Worm (Caenorhabditis elegans) whole organism, young adult: Measurements from ENCODE around the gene Y66D12A.8.

Source experiments
- F33H1.4 ChIP-seq: fragments of 200-800 bp; sonication (Bioruptor generic); IDR thresholded peaks from 2 replicates; pipeline ENCODE4 v1.3.6; 2022; ENCODE audit warnings: missing genetic modification reagents, missing genetic modification characterization, missing compliant biosample characterization
- F55B11.4 ChIP-seq: sonication (generic microtip); optimal IDR thresholded peaks from 2 replicates; lab custom pipeline; 2016; ENCODE audit warnings: missing compliant biosample characterization, missing genetic modification characterization, borderline replicate concordance; ENCODE audit not compliant: insufficient read depth
- F57A8.1 ChIP-seq: fragments of 200-800 bp; sonication (Bioruptor generic); optimal IDR thresholded peaks from 2 replicates; lab custom pipeline; 2018; ENCODE audit warnings: mild to moderate bottlenecking, missing genetic modification characterization, moderate library complexity, missing compliant biosample characterization
- F57C9.4 ChIP-seq: sonication (generic microtip); optimal IDR thresholded peaks from 2 replicates; lab custom pipeline; 2017; ENCODE audit warnings: mild to moderate bottlenecking, missing genetic modification characterization, missing compliant biosample characterization
- T07F8.4 ChIP-seq: sonication (generic microtip); optimal IDR thresholded peaks from 2 replicates; lab custom pipeline; 2016; ENCODE audit warnings: mild to moderate bottlenecking, missing genetic modification characterization, moderate library complexity, missing compliant biosample characterization
- T26A5.8 ChIP-seq: sonication (generic microtip); optimal IDR thresholded peaks from 2 replicates; lab custom pipeline; 2016; ENCODE audit warnings: missing genetic modification characterization, missing compliant biosample characterization
- ZK185.1 ChIP-seq: sonication (generic microtip); optimal IDR thresholded peaks from 2 replicates; lab custom pipeline; 2016; ENCODE audit warnings: mild to moderate bottlenecking, missing genetic modification characterization, missing compliant biosample characterization; ENCODE audit not compliant: poor library complexity, severe bottlenecking
- athp-1 ChIP-seq: sonication (generic microtip); optimal IDR thresholded peaks from 2 replicates; lab custom pipeline; 2017; ENCODE audit warnings: mild to moderate bottlenecking, missing genetic modification characterization, missing compliant biosample characterization
- bed-1 ChIP-seq: fragments of 200-800 bp; sonication (Bioruptor generic); IDR thresholded peaks from 2 replicates; pipeline ENCODE4 v1.3.6; 2022; ENCODE audit warnings: missing genetic modification reagents, missing genetic modification characterization, missing compliant biosample characterization
- bed-2 ChIP-seq: fragments of 200-800 bp; sonication (Bioruptor generic); IDR thresholded peaks from 2 replicates; pipeline ENCODE4 v1.3.6; 2022; ENCODE audit warnings: missing genetic modification reagents, missing genetic modification characterization, missing compliant biosample characterization
- cebp-2 ChIP-seq: fragments of 200-800 bp; sonication (Bioruptor generic); IDR thresholded peaks from 2 replicates; pipeline ENCODE4 v1.3.6; 2022; ENCODE audit warnings: missing genetic modification characterization, missing compliant biosample characterization
- ceh-100 ChIP-seq: fragments of 200-800 bp; sonication (Bioruptor generic); IDR thresholded peaks from 2 replicates; pipeline ENCODE4 v1.3.6; 2022; ENCODE audit warnings: missing genetic modification reagents, missing genetic modification characterization, missing compliant biosample characterization
- ceh-40 ChIP-seq: fragments of 200-800 bp; sonication (Bioruptor generic); IDR thresholded peaks from 2 replicates; pipeline ENCODE4 v1.3.6; 2022; ENCODE audit warnings: missing genetic modification characterization, missing compliant biosample characterization
- ceh-91 ChIP-seq: fragments of 200-800 bp; sonication (Bioruptor generic); IDR thresholded peaks from 2 replicates; pipeline ENCODE4 v1.3.6; 2022; ENCODE audit warnings: missing genetic modification reagents, missing genetic modification characterization, missing compliant biosample characterization
- dpl-1 ChIP-seq: fragments of 150-350 bp; optimal IDR thresholded peaks from 2 replicates; lab custom pipeline; 2014; ENCODE audit warnings: missing biosample characterization, missing genetic modification reagents, missing genetic modification characterization
- egl-44 ChIP-seq: fragments of 200-800 bp; sonication (Bioruptor generic); IDR thresholded peaks from 2 replicates; pipeline ENCODE4 v1.3.6; 2022; ENCODE audit warnings: missing genetic modification reagents, missing genetic modification characterization, missing compliant biosample characterization
- egrh-3 ChIP-seq: fragments of 200-800 bp; sonication (Bioruptor generic); IDR thresholded peaks from 2 replicates; pipeline ENCODE4 v1.3.6; 2022; ENCODE audit warnings: missing genetic modification reagents, missing genetic modification characterization, missing compliant biosample characterization
- ekl-4 ChIP-seq: fragments of 200-800 bp; sonication (Bioruptor generic); IDR thresholded peaks from 2 replicates; pipeline ENCODE4 v1.3.6; 2022; ENCODE audit warnings: missing genetic modification reagents, missing genetic modification characterization, missing compliant biosample characterization
- lag-1 ChIP-seq: fragments of 200-800 bp; sonication (Bioruptor generic); IDR thresholded peaks from 2 replicates; pipeline ENCODE4 v1.3.6; 2022; ENCODE audit warnings: missing genetic modification reagents, missing genetic modification characterization, missing compliant biosample characterization
- lin-40 ChIP-seq: sonication (generic microtip); optimal IDR thresholded peaks from 2 replicates; lab custom pipeline; 2016; ENCODE audit warnings: missing genetic modification characterization, mild to moderate bottlenecking, missing compliant biosample characterization, missing genotype, missing genetic modification reagents
- lir-1 ChIP-seq: fragments of 200-800 bp; sonication (Bioruptor generic); conservative IDR thresholded peaks from 2 replicates; pipeline ENCODE4 v1.3.6; 2022; ENCODE audit warnings: missing genetic modification reagents, missing genetic modification characterization, missing compliant biosample characterization
- lsl-1 ChIP-seq: fragments of 200-800 bp; sonication (Bioruptor generic); optimal IDR thresholded peaks from 2 replicates; lab custom pipeline; 2018; ENCODE audit warnings: mild to moderate bottlenecking, missing genetic modification characterization, moderate library complexity, missing compliant biosample characterization
- madf-10 ChIP-seq: sonication (generic microtip); optimal IDR thresholded peaks from 2 replicates; lab custom pipeline; 2016; ENCODE audit warnings: mild to moderate bottlenecking, missing genetic modification characterization, missing compliant biosample characterization
- madf-6 ChIP-seq: fragments of 200-800 bp; sonication (Bioruptor generic); IDR thresholded peaks from 2 replicates; pipeline ENCODE4 v1.3.6; 2022; ENCODE audit warnings: missing genetic modification reagents, missing genetic modification characterization, missing compliant biosample characterization
- nfya-2 ChIP-seq: fragments of 200-800 bp; sonication (Bioruptor generic); IDR thresholded peaks from 2 replicates; pipeline ENCODE4 v1.3.6; 2022; ENCODE audit warnings: missing genetic modification reagents, missing genetic modification characterization, missing compliant biosample characterization
- nhr-80 ChIP-seq: sonication (generic microtip); optimal IDR thresholded peaks from 2 replicates; lab custom pipeline; 2016; ENCODE audit warnings: missing genetic modification characterization, missing compliant biosample characterization
- repo-1 ChIP-seq: sonication (generic microtip); optimal IDR thresholded peaks from 2 replicates; lab custom pipeline; 2017; ENCODE audit warnings: mild to moderate bottlenecking, missing genetic modification characterization, missing compliant biosample characterization
- rpc-1 ChIP-seq, 2 experiments: fragments of 150-350 bp in 1 of 2; sonication (generic microtip) in 1 of 2; optimal IDR thresholded peaks; 2 replicates each; lab custom pipeline; 2014 to 2018; ENCODE audit warnings: missing biosample characterization in 1 of 2, missing genetic modification characterization in 1 of 2, missing genetic modification reagents in 1 of 2, missing genotype in 1 of 2
- sdz-38 ChIP-seq: sonication (generic microtip); optimal IDR thresholded peaks from 2 replicates; lab custom pipeline; 2016; ENCODE audit warnings: missing genotype, missing genetic modification characterization, missing compliant biosample characterization
- sea-2 ChIP-seq: fragments of 200-800 bp; sonication (Bioruptor generic); IDR thresholded peaks from 2 replicates; pipeline ENCODE4 v1.3.6; 2022; ENCODE audit warnings: missing genetic modification characterization, missing compliant biosample characterization
- snpc-4 ChIP-seq, 5 experiments: fragments of 150-350 bp in 1 of 5; sonication (generic microtip) in 4 of 5; optimal IDR thresholded peaks; 2 replicates each; lab custom pipeline; 2014 to 2018; ENCODE audit warnings: missing genetic modification characterization in 5 of 5, missing biosample characterization in 3 of 5, antibody characterized with exemption in 2 of 5, mild to moderate bottlenecking in 2 of 5, missing compliant biosample characterization in 2 of 5, missing genotype in 2 of 5, moderate library complexity in 2 of 5, missing genetic modification reagents in 1 of 5
- somi-1 ChIP-seq: fragments of 200-800 bp; sonication (Bioruptor generic); optimal IDR thresholded peaks from 2 replicates; lab custom pipeline; 2018; ENCODE audit warnings: mild to moderate bottlenecking, missing genetic modification characterization, missing compliant biosample characterization
- xnd-1 ChIP-seq: sonication (generic microtip); optimal IDR thresholded peaks from 2 replicates; lab custom pipeline; 2016; ENCODE audit warnings: missing genotype, missing genetic modification reagents, missing genetic modification characterization, missing compliant biosample characterization
- zfh-2 ChIP-seq: fragments of 200-800 bp; sonication (Bioruptor generic); conservative IDR thresholded peaks from 2 replicates; pipeline ENCODE4 v1.3.6; 2022; ENCODE audit warnings: missing genetic modification reagents, missing genetic modification characterization, missing compliant biosample characterization
- ztf-26 ChIP-seq: sonication (generic microtip); optimal IDR thresholded peaks from 2 replicates; lab custom pipeline; 2017; ENCODE audit warnings: missing genetic modification characterization, missing compliant biosample characterization
- ztf-28 ChIP-seq: fragments of 200-800 bp; sonication (Bioruptor generic); IDR thresholded peaks from 2 replicates; pipeline ENCODE4 v1.3.6; 2022; ENCODE audit warnings: missing genetic modification reagents, missing genetic modification characterization, missing compliant biosample characterization

The Y66D12A.8 gene

ce11 chrIII:11534624-11535079 is 39.4 kb upstream of the Y66D12A.8 start, which contains the start of gene nrps-1 (continued):
- no peak for TF ChIP-seq ZK185.1 (tag; lab: Kevin White, UChicago)
- no peak for TF ChIP-seq snpc-4 (GFP tag; optimal IDR thresholded peaks at IDR 0.05; lab: Kevin White, UChicago)
- no peak for TF ChIP-seq snpc-4 (tag; optimal IDR thresholded peaks at IDR 0.05; lab: Kevin White, UChicago)
- no peak for TF ChIP-seq repo-1 (tag; lab: Kevin White, UChicago)
- TF ChIP-seq sea-2 (GFP tag; lab: Robert Waterston, UW) = no peak
- no peak for TF ChIP-seq athp-1 (tag; lab: Kevin White, UChicago)
- TF ChIP-seq nfya-2 (GFP tag; lab: Robert Waterston, UW) = no peak
- no peak for TF ChIP-seq ceh-40 (GFP tag; lab: Robert Waterston, UW)
- TF ChIP-seq ztf-26 = no peak
- no peak for TF ChIP-seq dpl-1 (GFP tag; lab: Kevin White, UChicago)
- TF ChIP-seq egl-44 = no peak
- TF ChIP-seq ceh-91 (GFP tag; lab: Robert Waterston, UW) = 0 out of 2 replicates have a peak, but pooled peaks have one; percentile 15
- peak; percentile 74 for TF ChIP-seq F33H1.4 (GFP tag; lab: Robert Waterston, UW)
- TF ChIP-seq nhr-80 (tag; lab: Kevin White, UChicago) = no peak
- no peak for TF ChIP-seq ekl-4 (GFP tag; lab: Robert Waterston, UW)
- TF ChIP-seq F55B11.4 (tag; lab: Kevin White, UChicago) = no peak
- TF ChIP-seq lir-1 (GFP tag; lab: Robert Waterston, UW) = no peak
- peak; percentile 41; the same call in 1 of the 2 replicates for TF ChIP-seq madf-6 (GFP tag; lab: Robert Waterston, UW)
- peak; percentile 53 for TF ChIP-seq xnd-1 (tag; lab: Kevin White, UChicago)
- no peak for TF ChIP-seq cebp-2 (GFP tag; lab: Robert Waterston, UW)
- no peak for TF ChIP-seq rpc-1 (optimal IDR thresholded peaks at IDR 0.05; lab: Kevin White, UChicago)
- no peak for TF ChIP-seq rpc-1 (tag; optimal IDR thresholded peaks at IDR 0.05; lab: Kevin White, UChicago)
- TF ChIP-seq F57C9.4 (tag; lab: Kevin White, UChicago) = no peak
- no peak for TF ChIP-seq bed-1 (GFP tag; lab: Robert Waterston, UW)
- TF ChIP-seq F57A8.1 (GFP tag; lab: Kevin White, UChicago) = no peak
- no peak for TF ChIP-seq lag-1
- no peak for TF ChIP-seq ceh-100 (GFP tag; lab: Robert Waterston, UW)
- no peak for TF ChIP-seq T07F8.4 (tag; lab: Kevin White, UChicago)
- TF ChIP-seq lsl-1 (GFP tag; lab: Kevin White, UChicago) = peak; percentile 74
- TF ChIP-seq ztf-28 (GFP tag; lab: Robert Waterston, UW) = no peak
- no peak for TF ChIP-seq sdz-38 (tag; lab: Kevin White, UChicago)
- no peak for TF ChIP-seq somi-1 (GFP tag; lab: Kevin White, UChicago)

ce11 chrIII:11535453-11535852 is 38.6 kb upstream of the Y66D12A.8 start:
- TF ChIP-seq somi-1 (GFP tag; lab: Kevin White, UChicago) = no peak
- TF ChIP-seq bed-2 (GFP tag; lab: Robert Waterston, UW) = no peak
- TF ChIP-seq madf-10 (tag; lab: Kevin White, UChicago) = no peak

- TF ChIP-seq zfh-2 = peak; percentile 74; the same call in 1 of the 2 replicates
- no peak for TF ChIP-seq ZK185.1 (tag; lab: Kevin White, UChicago)
- peak; percentile 48; the same call in 1 of the 2 replicates for TF ChIP-seq egrh-3
- TF ChIP-seq T26A5.8 = no peak
- TF ChIP-seq lin-40 (tag; lab: Kevin White, UChicago) = no peak
- TF ChIP-seq ceh-40 (GFP tag; lab: Robert Waterston, UW) = no peak
Measured at ce11 chrIII:11544947-11545346, 29.1 kb upstream of the Y66D12A.8 start.
